Worm (Caenorhabditis elegans): Measurements from ENCODE around the gene F29A7.8.

The F29A7.8 gene

DNA sequence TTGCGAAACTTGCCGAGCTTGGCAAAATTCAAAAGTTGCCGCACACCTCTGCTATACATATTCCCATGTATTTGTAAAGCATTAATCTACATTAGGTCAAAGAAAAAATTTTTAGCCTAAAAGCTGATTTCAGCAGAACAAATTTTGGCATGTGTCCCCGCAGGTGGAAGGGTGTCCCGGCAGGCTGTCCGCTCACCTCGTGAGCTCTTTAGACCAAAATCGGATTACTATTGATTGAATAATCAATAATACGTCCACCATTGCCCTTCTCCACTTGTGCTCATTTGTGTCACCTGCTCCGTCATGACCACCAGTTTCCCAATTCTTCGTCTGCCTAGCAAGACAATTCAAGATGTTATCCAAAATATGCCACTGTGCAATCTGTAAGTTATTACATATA lies 622 bp upstream of the F29A7.8 start, which contains the start of gene fbxb-107:
Gene fbxb-107 (plus strand): TSS at position 297 of the 400 bp plus-strand sequence.
- TF ChIP-seq ceh-82 (tag; optimal IDR thresholded peaks at IDR 0.05): no peak
- TF ChIP-seq lsy-2 (tag; optimal IDR thresholded peaks at IDR 0.05): no peak
- no peak for TF ChIP-seq R02D3.7 (tag; optimal IDR thresholded peaks at IDR 0.05)
- TF ChIP-seq madf-5 (GFP tag; IDR thresholded peaks at IDR 0.05): no peak
- no peak for TF ChIP-seq set-16 (GFP tag; IDR thresholded peaks at IDR 0.05)
- TF ChIP-seq dve-1 (tag; optimal IDR thresholded peaks at IDR 0.05; ENCODE audit: insufficient read depth): no peak
- no peak for TF ChIP-seq unc-62 (GFP tag; optimal IDR thresholded peaks at IDR 0.05 in 1 of 2)
- TF ChIP-seq unc-62 (tag; optimal IDR thresholded peaks at IDR 0.05): no peak
- TF ChIP-seq hlh-30 (tag; optimal IDR thresholded peaks at IDR 0.05; ENCODE audit: insufficient read depth): no peak
- TF ChIP-seq F49E8.2 (tag; optimal IDR thresholded peaks at IDR 0.05; ENCODE audit: borderline replicate concordance): no peak
- TF ChIP-seq nhr-237 (tag; optimal IDR thresholded peaks at IDR 0.05): no peak
- TF ChIP-seq dmd-8 (GFP tag; IDR thresholded peaks at IDR 0.05): no peak
- no peak for TF ChIP-seq zag-1 (tag; optimal IDR thresholded peaks at IDR 0.05)
- no peak for TF ChIP-seq ceh-20 (GFP tag; IDR thresholded peaks at IDR 0.05)
- no peak for TF ChIP-seq nhr-28 (tag; optimal IDR thresholded peaks at IDR 0.05)
- no peak for TF ChIP-seq fos-1 (tag; optimal IDR thresholded peaks at IDR 0.05)
- no peak for TF ChIP-seq nhr-111 (GFP tag; optimal IDR thresholded peaks at IDR 0.05)
- TF ChIP-seq pqm-1 (tag; optimal IDR thresholded peaks at IDR 0.05): no peak

DNA sequence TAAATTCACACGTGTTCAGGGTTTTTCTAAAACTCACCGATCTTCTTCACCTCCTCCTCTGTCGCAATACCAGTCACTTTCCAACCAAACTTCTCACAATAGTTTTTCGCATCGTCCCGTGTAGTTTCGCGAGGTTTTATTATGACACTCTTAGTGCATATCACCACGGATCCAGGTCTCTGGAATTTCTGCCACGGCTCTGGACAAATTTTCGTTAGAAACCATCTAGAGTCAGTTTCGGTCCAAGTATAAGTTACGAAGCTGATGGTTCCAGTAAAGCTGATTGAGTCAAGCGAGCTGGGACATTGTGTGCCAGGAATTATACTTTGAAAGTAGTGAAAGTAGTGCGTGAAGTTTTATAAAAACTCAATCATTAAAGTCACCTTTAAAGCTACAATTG lies 1.5 kb downstream of the F29A7.8 start:
- TF ChIP-seq arid-1 (GFP tag; conservative IDR thresholded peaks at IDR 0.05): no peak
- no peak for TF ChIP-seq D1046.2 (GFP tag; IDR thresholded peaks at IDR 0.05)
- TF ChIP-seq zip-2 (tag; optimal IDR thresholded peaks at IDR 0.05): no peak
- TF ChIP-seq nhr-6 (tag; optimal IDR thresholded peaks at IDR 0.05): no peak
- TF ChIP-seq Y48G9A.11 (GFP tag; IDR thresholded peaks at IDR 0.05): no peak
- no peak for TF ChIP-seq dmd-8 (GFP tag; IDR thresholded peaks at IDR 0.05)
- TF ChIP-seq aha-1 (tag): peak; percentile 53
- no peak for TF ChIP-seq fkh-10 (GFP tag; optimal IDR thresholded peaks at IDR 0.05)
- no peak for TF ChIP-seq unc-130 (GFP tag; optimal IDR thresholded peaks at IDR 0.05)
- TF ChIP-seq hlh-30 (tag; optimal IDR thresholded peaks at IDR 0.05; ENCODE audit: insufficient read depth): no peak
- peak in 1 of 2 experiments; percentile 94 for TF ChIP-seq unc-62 (GFP tag; optimal IDR thresholded peaks at IDR 0.05 in 1 of 2)
- TF ChIP-seq unc-62 (tag; optimal IDR thresholded peaks at IDR 0.05): no peak

DNA sequence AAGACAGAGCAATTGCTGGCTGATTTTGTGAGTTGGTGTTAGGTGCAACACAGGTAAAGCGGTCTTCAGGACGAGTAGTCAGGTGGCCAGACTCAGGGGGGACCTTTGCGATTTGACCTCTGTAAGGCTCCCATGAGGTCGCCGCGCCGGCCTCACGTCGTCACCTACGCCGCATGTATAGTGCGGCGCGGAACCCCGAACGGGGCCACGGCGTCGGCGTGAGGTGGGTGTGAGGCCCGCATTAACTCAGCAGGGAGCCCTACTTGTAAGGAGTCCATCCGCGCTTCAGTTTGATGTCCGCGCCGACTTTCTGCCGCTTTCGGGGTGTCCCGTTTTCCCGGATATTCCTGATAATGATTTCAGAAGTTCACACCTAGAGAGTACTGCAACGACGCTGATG lies 3.3 kb downstream of the F29A7.8 start:
- TF ChIP-seq nhr-6 (tag; optimal IDR thresholded peaks at IDR 0.05) (no peak), ZK337.2 (GFP tag; IDR thresholded peaks at IDR 0.05) (no peak), tra-1 (GFP tag; IDR thresholded peaks at IDR 0.05) (no peak), sdz-12 (GFP tag; optimal IDR thresholded peaks at IDR 0.05) (no peak), set-16 (GFP tag; IDR thresholded peaks at IDR 0.05) (peak; percentile 91), ztf-11 (tag; optimal IDR thresholded peaks at IDR 0.05) (no peak)

DNA sequence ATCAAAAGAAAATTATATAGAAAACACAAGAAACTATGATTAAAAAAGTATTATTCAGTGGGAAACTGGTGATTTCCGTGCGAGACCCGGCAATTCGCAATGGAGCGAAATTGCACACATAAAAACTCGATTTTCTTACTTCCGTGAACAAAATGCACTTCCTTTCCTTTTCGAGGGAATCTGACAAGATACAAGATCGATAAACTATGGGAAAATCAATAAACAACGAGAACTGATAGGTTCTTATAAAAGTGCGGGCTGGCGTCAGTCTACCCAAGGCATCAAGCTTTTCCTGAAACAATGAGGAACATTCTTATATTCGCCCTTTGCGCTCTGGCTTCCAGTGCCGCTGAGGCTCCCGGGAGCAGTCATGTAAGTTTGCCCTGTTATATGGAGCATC lies 4.9 kb downstream of the F29A7.8 start, which contains the start of gene F29A7.3:
Gene F29A7.3 (plus strand): TSS at position 301 of the 400 bp plus-strand sequence.
- TF ChIP-seq lim-7 (GFP tag; IDR thresholded peaks at IDR 0.05): no peak
- TF ChIP-seq cey-2 (tag; optimal IDR thresholded peaks at IDR 0.05; ENCODE audit: borderline replicate concordance, insufficient read depth): no peak
- no peak for TF ChIP-seq egl-43 (GFP tag; IDR thresholded peaks at IDR 0.05)
- no peak for TF ChIP-seq hmg-1.1 (GFP tag; IDR thresholded peaks at IDR 0.05)
- TF ChIP-seq dpl-1 (GFP tag; optimal IDR thresholded peaks at IDR 0.05): no peak
- TF ChIP-seq rbr-2 (tag; optimal IDR thresholded peaks at IDR 0.05): no peak
- no peak for TF ChIP-seq nhr-25 (tag; optimal IDR thresholded peaks at IDR 0.05; ENCODE audit: borderline replicate concordance, insufficient read depth)
- TF ChIP-seq snpc-4 (tag; optimal IDR thresholded peaks at IDR 0.05): no peak
